Fruit fly (Drosophila melanogaster) whole organism, embryonic: ENCODE measurements around the gene CG17612.
A peak's percentile ranks its signal among the peaks of the same experiment; 100 is the strongest.

Experiments used
- Bdp1 ChIP-seq: fragments of 200-800 bp; sonication (Bioruptor generic); optimal IDR thresholded peaks from 3 replicates; lab custom pipeline; 2016; ENCODE audit warnings: missing biosample characterization, missing genetic modification characterization
- CG10959 ChIP-seq: fragments of 200-800 bp; sonication (Bioruptor generic); IDR thresholded peaks from 2 replicates; pipeline ENCODE4 v1.3.6; 2022; ENCODE audit warnings: missing biosample characterization, missing genetic modification characterization
- CG11560 ChIP-seq: fragments of 200-800 bp; sonication (Bioruptor generic); IDR thresholded peaks from 3 replicates; pipeline ENCODE4 v1.3.6; 2022; ENCODE audit warnings: missing biosample characterization, missing genetic modification characterization
- CG12299 ChIP-seq: fragments of 200-800 bp; sonication (Bioruptor generic); optimal IDR thresholded peaks from 2 replicates; lab custom pipeline; 2018; ENCODE audit warnings: missing biosample characterization, mild to moderate bottlenecking, missing genetic modification characterization
- CG15011 ChIP-seq: fragments of 200-800 bp; sonication (Bioruptor generic); optimal IDR thresholded peaks from 3 replicates; lab custom pipeline; 2018; ENCODE audit warnings: missing biosample characterization, mild to moderate bottlenecking, missing genetic modification characterization
- CG15514 ChIP-seq: fragments of 200-800 bp; sonication (Bioruptor generic); optimal IDR thresholded peaks from 3 replicates; lab custom pipeline; 2017; ENCODE audit warnings: missing biosample characterization, missing genetic modification characterization, mild to moderate bottlenecking, moderate library complexity, missing genetic modification reagents
- CG1602 ChIP-seq: fragments of 200-800 bp; sonication (Bioruptor generic); optimal IDR thresholded peaks from 3 replicates; lab custom pipeline; 2016; ENCODE audit warnings: missing biosample characterization, missing genetic modification characterization
- CG16779 ChIP-seq: fragments of 200-800 bp; sonication (Bioruptor generic); IDR thresholded peaks from 2 replicates; pipeline ENCODE4 v1.3.6; 2022; ENCODE audit warnings: missing biosample characterization, missing genetic modification characterization
- CG16815 ChIP-seq: fragments of 200-800 bp; sonication (Bioruptor generic); optimal IDR thresholded peaks from 3 replicates; lab custom pipeline; 2017; ENCODE audit warnings: missing biosample characterization, mild to moderate bottlenecking, missing genetic modification characterization
- CG17361 ChIP-seq: fragments of 200-800 bp; sonication (Bioruptor generic); IDR thresholded peaks from 3 replicates; pipeline ENCODE4 v1.3.6; 2022; ENCODE audit warnings: missing biosample characterization, missing genetic modification characterization
- CG18599 ChIP-seq: fragments of 200-800 bp; sonication (Bioruptor generic); optimal IDR thresholded peaks from 3 replicates; lab custom pipeline; 2017; ENCODE audit warnings: missing biosample characterization, missing genetic modification characterization, mild to moderate bottlenecking, moderate library complexity, missing genetic modification reagents
- CG30431 ChIP-seq: fragments of 200-800 bp; sonication (Bioruptor generic); optimal IDR thresholded peaks from 2 replicates; lab custom pipeline; 2017; ENCODE audit warnings: missing biosample characterization, missing genetic modification characterization
- CG3065 ChIP-seq: fragments of 200-800 bp; sonication (Bioruptor generic); optimal IDR thresholded peaks from 2 replicates; lab custom pipeline; 2016; ENCODE audit warnings: missing biosample characterization, missing genetic modification characterization
- CG31365 ChIP-seq: fragments of 200-800 bp; sonication (Bioruptor generic); optimal IDR thresholded peaks from 2 replicates; lab custom pipeline; 2018; ENCODE audit warnings: missing biosample characterization, mild to moderate bottlenecking, missing genetic modification characterization
- CG3407 ChIP-seq: fragments of 200-800 bp; sonication (Bioruptor generic); optimal IDR thresholded peaks from 2 replicates; lab custom pipeline; 2018; ENCODE audit warnings: missing biosample characterization, mild to moderate bottlenecking, missing genetic modification characterization
- CG34422 ChIP-seq: fragments of 200-800 bp; sonication (Bioruptor generic); IDR thresholded peaks from 3 replicates; pipeline ENCODE4 v1.3.6; 2022; ENCODE audit warnings: missing biosample characterization, missing genetic modification characterization
- CG4282 ChIP-seq: fragments of 200-800 bp; sonication (Bioruptor generic); optimal IDR thresholded peaks from 2 replicates; lab custom pipeline; 2016; ENCODE audit warnings: missing biosample characterization, missing genetic modification characterization
- CG8281 ChIP-seq: fragments of 200-800 bp; sonication (Bioruptor generic); optimal IDR thresholded peaks from 2 replicates; lab custom pipeline; 2018; ENCODE audit warnings: missing biosample characterization, mild to moderate bottlenecking, missing genetic modification characterization, moderate library complexity
- CG8290 ChIP-seq, 3 experiments: fragments of 200-800 bp; sonication (Bioruptor generic); optimal IDR thresholded peaks; 2 replicates each; lab custom pipeline; 2016 to 2019; ENCODE audit warnings: missing biosample characterization in 3 of 3, missing genetic modification characterization in 3 of 3, mild to moderate bottlenecking in 2 of 3, moderate library complexity in 1 of 3
- CG9437 ChIP-seq: fragments of 200-800 bp; sonication (Bioruptor generic); optimal IDR thresholded peaks from 2 replicates; lab custom pipeline; 2018; ENCODE audit warnings: missing biosample characterization, mild to moderate bottlenecking, missing genetic modification characterization
- CG9932 ChIP-seq: fragments of 200-800 bp; sonication (Bioruptor generic); IDR thresholded peaks from 2 replicates; pipeline ENCODE4 v1.3.6; 2022; ENCODE audit warnings: missing biosample characterization, missing genetic modification characterization
- Deaf1 ChIP-seq: fragments of 200-800 bp; optimal IDR thresholded peaks from 3 replicates; lab custom pipeline; 2019; ENCODE audit warnings: missing biosample characterization, mild to moderate bottlenecking, missing genetic modification characterization, moderate library complexity
- ERR ChIP-seq: fragments of 200-800 bp; sonication (Bioruptor generic); optimal IDR thresholded peaks from 2 replicates; lab custom pipeline; 2016; ENCODE audit warnings: missing biosample characterization, missing genetic modification characterization
- Fer1 ChIP-seq: fragments of 200-800 bp; sonication (Bioruptor generic); optimal IDR thresholded peaks from 2 replicates; lab custom pipeline; 2017; ENCODE audit warnings: missing biosample characterization, mild to moderate bottlenecking, missing genetic modification characterization
- Fer2 ChIP-seq: fragments of 200-800 bp; sonication (Bioruptor generic); optimal IDR thresholded peaks from 2 replicates; lab custom pipeline; 2018; ENCODE audit warnings: missing biosample characterization, mild to moderate bottlenecking, missing genetic modification characterization, moderate library complexity
- Gug ChIP-seq: fragments of 200-800 bp; sonication (Bioruptor generic); IDR thresholded peaks from 4 replicates; pipeline ENCODE4 v1.3.6; 2022; ENCODE audit warnings: missing biosample characterization, missing genetic modification characterization
- HmgD ChIP-seq: fragments of 200-800 bp; sonication (Bioruptor generic); optimal IDR thresholded peaks from 3 replicates; lab custom pipeline; 2016; ENCODE audit warnings: missing biosample characterization, missing genetic modification characterization
- Lpt ChIP-seq: fragments of >200 bp; optimal IDR thresholded peaks from 2 replicates; lab custom pipeline; 2018; ENCODE audit warnings: missing biosample characterization, missing genetic modification characterization
- MESR4 ChIP-seq: fragments of 200-800 bp; sonication (Bioruptor generic); optimal IDR thresholded peaks from 2 replicates; lab custom pipeline; 2018; ENCODE audit warnings: missing biosample characterization, mild to moderate bottlenecking, missing genetic modification characterization, moderate library complexity
- Med ChIP-seq: fragments of 200-800 bp; sonication (Bioruptor generic); peaks from one replicate; lab custom pipeline; 2016; ENCODE audit warnings: missing biosample characterization, missing genetic modification characterization, mild to moderate bottlenecking, inconsistent platforms, moderate library complexity
- Mes4 ChIP-seq: fragments of 200-800 bp; sonication (Bioruptor generic); optimal IDR thresholded peaks from 2 replicates; lab custom pipeline; 2016; ENCODE audit warnings: missing biosample characterization, missing genetic modification characterization
- Myb ChIP-seq: fragments of 200-800 bp; sonication (Bioruptor generic); optimal IDR thresholded peaks from 2 replicates; lab custom pipeline; 2016; ENCODE audit warnings: missing biosample characterization, missing genetic modification characterization
- NFAT ChIP-seq: fragments of 200-800 bp; sonication (Bioruptor generic); IDR thresholded peaks from 2 replicates; pipeline ENCODE4 v1.3.6; 2022; ENCODE audit warnings: missing biosample characterization, missing genetic modification characterization
- Usf ChIP-seq: fragments of 200-800 bp; sonication (Bioruptor generic); optimal IDR thresholded peaks from 2 replicates; lab custom pipeline; 2017; ENCODE audit warnings: missing genotype, missing biosample characterization, missing genetic modification characterization
- Vsx1 ChIP-seq: fragments of 200-800 bp; sonication (Bioruptor generic); optimal IDR thresholded peaks from 2 replicates; lab custom pipeline; 2017; ENCODE audit warnings: missing biosample characterization, mild to moderate bottlenecking, missing genetic modification characterization, missing genetic modification reagents
- ac ChIP-seq: fragments of 200-800 bp; sonication (Bioruptor generic); optimal IDR thresholded peaks from 3 replicates; lab custom pipeline; 2017; ENCODE audit warnings: missing biosample characterization, mild to moderate bottlenecking, missing genetic modification characterization
- bsh ChIP-seq, 2 experiments: fragments of 200-800 bp; sonication (Bioruptor generic); optimal IDR thresholded peaks; 2 replicates each; lab custom pipeline; 2017 to 2018; ENCODE audit warnings: mild to moderate bottlenecking in 2 of 2, missing biosample characterization in 2 of 2, missing genetic modification characterization in 2 of 2, moderate library complexity in 1 of 2
- chn ChIP-seq: fragments of 200-800 bp; sonication (Bioruptor generic); optimal IDR thresholded peaks from 2 replicates; lab custom pipeline; 2016; ENCODE audit warnings: missing biosample characterization, missing genetic modification characterization
- dysf ChIP-seq: fragments of 200-800 bp; sonication (Bioruptor generic); IDR thresholded peaks from 3 replicates; pipeline ENCODE4 v1.3.6; 2022; ENCODE audit warnings: missing biosample characterization, missing genetic modification characterization
- fd102C ChIP-seq: fragments of 200-800 bp; sonication (Bioruptor generic); optimal IDR thresholded peaks from 2 replicates; lab custom pipeline; 2018; ENCODE audit warnings: missing biosample characterization, mild to moderate bottlenecking, missing genetic modification characterization, moderate library complexity
- hth ChIP-seq: fragments of >200 bp; optimal IDR thresholded peaks from 2 replicates; lab custom pipeline; 2017; ENCODE audit warnings: inconsistent platforms
- kah ChIP-seq: fragments of 200-800 bp; sonication (Bioruptor generic); optimal IDR thresholded peaks from 2 replicates; lab custom pipeline; 2018; ENCODE audit warnings: missing biosample characterization, mild to moderate bottlenecking, missing genetic modification characterization
- lilli ChIP-seq: fragments of 200-800 bp; sonication (Bioruptor generic); optimal IDR thresholded peaks from 3 replicates; lab custom pipeline; 2016; ENCODE audit warnings: missing biosample characterization, missing genetic modification characterization
- nmo ChIP-seq: fragments of 200-800 bp; sonication (Bioruptor generic); optimal IDR thresholded peaks from 2 replicates; lab custom pipeline; 2018; ENCODE audit warnings: missing biosample characterization, mild to moderate bottlenecking, missing genetic modification characterization, moderate library complexity
- pb ChIP-seq: fragments of 200-800 bp; sonication (Bioruptor generic); optimal IDR thresholded peaks from 3 replicates; lab custom pipeline; 2016; ENCODE audit warnings: missing biosample characterization, missing genetic modification characterization
- ro ChIP-seq: fragments of 200-800 bp; sonication (Bioruptor generic); IDR thresholded peaks from 2 replicates; pipeline ENCODE4 v1.3.6; 2022; ENCODE audit warnings: missing biosample characterization, missing genetic modification characterization
- sens-2 ChIP-seq: fragments of 200-800 bp; sonication (Bioruptor generic); IDR thresholded peaks from 2 replicates; pipeline ENCODE4 v1.3.6; 2022; ENCODE audit warnings: missing biosample characterization, missing genetic modification characterization
- sr ChIP-seq: fragments of 200-800 bp; sonication (Bioruptor generic); IDR thresholded peaks from 3 replicates; pipeline ENCODE4 v1.3.6; 2022; ENCODE audit warnings: missing biosample characterization, missing genetic modification characterization
- stc ChIP-seq: fragments of 200-800 bp; sonication (Bioruptor generic); IDR thresholded peaks from 2 replicates; pipeline ENCODE4 v1.3.6; 2022; ENCODE audit warnings: missing biosample characterization, missing genetic modification characterization
- zf30C ChIP-seq: fragments of 200-800 bp; sonication (Bioruptor generic); optimal IDR thresholded peaks from 3 replicates; lab custom pipeline; 2018; ENCODE audit warnings: missing biosample characterization, mild to moderate bottlenecking, missing genetic modification characterization

CG17612 gene

dm6 chr2L:4371516-4372136 lies 10.9 kb downstream of the CG17612 start (continued):
- TF ChIP-seq Lpt (GFP tag; lab: Kevin White, UChicago) (no peak), sr (peak; percentile 60; the same call in 2 of the 3 replicates), CG16815 (peak; percentile 62), dysf (GFP tag; lab: Robert Waterston, UW) (peak; percentile 44; the same call in 1 of the 3 replicates), CG8290 (GFP tag; optimal IDR thresholded peaks at IDR 0.05; lab: Kevin White, UChicago) (peak; percentile 28), CG8290 (tag; optimal IDR thresholded peaks at IDR 0.05; lab: Kevin White, UChicago) (peak; percentile 11 to 57), Usf (GFP tag; lab: Kevin White, UChicago) (peak; percentile 2), CG15514 (GFP tag; lab: Kevin White, UChicago) (peak; percentile 15), chn (GFP tag; lab: Kevin White, UChicago) (no peak), ro (no peak), CG4282 (peak; percentile 60), CG9932 (GFP tag; lab: Robert Waterston, UW) (no peak), fd102C (GFP tag; lab: Kevin White, UChicago) (peak; percentile 39), Med (peak; percentile 81), Fer2 (tag; lab: Kevin White, UChicago) (no peak), CG1602 (GFP tag; lab: Kevin White, UChicago) (peak; percentile 53), stc (peak; percentile 52; the same call in 1 of the 2 replicates), CG18599 (GFP tag; lab: Kevin White, UChicago) (no peak), pb (GFP tag; lab: Kevin White, UChicago) (no peak), Fer1 (GFP tag; lab: Kevin White, UChicago) (peak; percentile 13), Bdp1 (GFP tag; lab: Kevin White, UChicago) (no peak), ac (GFP tag; lab: Kevin White, UChicago) (peak; percentile 69), CG11560 (tag; lab: Robert Waterston, UW) (no peak), CG30431 (no peak), CG12299 (tag; lab: Kevin White, UChicago) (no peak), MESR4 (GFP tag; lab: Kevin White, UChicago) (peak; percentile 13), CG10959 (peak; percentile 59; the same call in 1 of the 2 replicates), CG16779 (GFP tag; lab: Robert Waterston, UW) (no peak), kah (GFP tag; lab: Kevin White, UChicago) (peak; percentile 16), HmgD (GFP tag; lab: Kevin White, UChicago) (peak; percentile 33), Myb (GFP tag; lab: Kevin White, UChicago) (no peak), Deaf1 (tag; lab: Kevin White, UChicago) (peak; percentile 46), nmo (GFP tag; lab: Kevin White, UChicago) (peak; percentile 80), ERR (no peak), CG15011 (GFP tag; lab: Kevin White, UChicago) (peak; percentile 24), CG3407 (GFP tag; lab: Kevin White, UChicago) (peak; percentile 66), lilli (GFP tag; lab: Kevin White, UChicago) (peak; percentile 25), zf30C (no peak), CG31365 (tag; lab: Kevin White, UChicago) (peak; percentile 19), sens-2 (GFP tag; lab: Robert Waterston, UW) (no peak), CG3065 (peak; percentile 49), Mes4 (GFP tag; lab: Kevin White, UChicago) (no peak), NFAT (no peak), CG34422 (GFP tag; lab: Robert Waterston, UW) (peak; percentile 47; the same call in 2 of the 3 replicates), hth (lab: Kevin White, UChicago) (no peak), CG9437 (peak; percentile 67), CG17361 (GFP tag; lab: Robert Waterston, UW) (peak; percentile 87; the same call in 2 of the 3 replicates), CG8281 (tag; lab: Kevin White, UChicago) (peak; percentile 4), Gug (GFP tag; lab: Robert Waterston, UW) (no peak), bsh (GFP tag; optimal IDR thresholded peaks at IDR 0.05; lab: Kevin White, UChicago) (peak; percentile 14 to 72), Vsx1 (GFP tag; lab: Kevin White, UChicago) (no peak)
